Fruit fly (Drosophila melanogaster): Measurements from ENCODE around the gene CG33493.

dm6 chr3L:10702216-10702615 is 9.2 kb upstream of the CG33493 start:
- TF ChIP-seq CG17806 (tag; optimal IDR thresholded peaks at IDR 0.05) (no peak), Snoo (tag; optimal IDR thresholded peaks at IDR 0.05) (no peak), D1 (tag; optimal IDR thresholded peaks at IDR 0.05) (no peak), CG10348 (GFP tag; IDR thresholded peaks at IDR 0.05) (no peak), fd96Ca (GFP tag; IDR thresholded peaks at IDR 0.05) (no peak)
